Worm (Caenorhabditis elegans) whole organism, L1 larva: ENCODE measurements around the gene Y39A3A.3.

Experiments
- fos-1 ChIP-seq: fragments of 150-350 bp; optimal IDR thresholded peaks from 2 replicates; lab custom pipeline; 2014; ENCODE audit warnings: missing biosample characterization, missing genetic modification characterization
- unc-30 ChIP-seq: sonication (generic microtip); optimal IDR thresholded peaks from 2 replicates; lab custom pipeline; 2017; ENCODE audit warnings: missing biosample characterization, missing genetic modification characterization
- zip-4 ChIP-seq: fragments of 200-800 bp; sonication (Bioruptor generic); optimal IDR thresholded peaks from 2 replicates; lab custom pipeline; 2018; ENCODE audit warnings: mild to moderate bottlenecking, missing genetic modification characterization, moderate library complexity, missing compliant biosample characterization

DNA sequence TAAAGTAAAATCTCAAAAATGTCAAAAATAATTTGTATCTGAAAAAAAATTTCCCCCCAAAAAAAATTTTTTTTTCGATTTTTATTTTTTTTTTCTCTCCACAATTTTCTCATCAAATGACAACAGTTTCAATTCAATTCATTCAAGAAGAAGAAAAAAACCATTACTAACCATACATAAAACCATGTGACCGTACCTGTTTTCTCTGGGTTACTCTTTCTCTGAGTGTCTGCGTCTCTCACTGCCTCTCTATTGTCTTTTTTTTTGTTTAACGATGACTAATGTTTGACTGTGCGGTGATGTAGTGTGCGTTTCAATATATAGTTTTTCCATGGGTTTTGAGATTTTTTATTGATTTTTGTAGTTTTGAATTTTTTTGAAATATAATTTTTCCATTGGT, 22.5 kb upstream of the Y39A3A.3 start:
- peak; percentile 74 for TF ChIP-seq fos-1 (tag; lab: Kevin White, UChicago)
- no peak for TF ChIP-seq zip-4
- TF ChIP-seq unc-30 (tag; lab: Kevin White, UChicago), result no peak
